In the genomic region with DNA sequence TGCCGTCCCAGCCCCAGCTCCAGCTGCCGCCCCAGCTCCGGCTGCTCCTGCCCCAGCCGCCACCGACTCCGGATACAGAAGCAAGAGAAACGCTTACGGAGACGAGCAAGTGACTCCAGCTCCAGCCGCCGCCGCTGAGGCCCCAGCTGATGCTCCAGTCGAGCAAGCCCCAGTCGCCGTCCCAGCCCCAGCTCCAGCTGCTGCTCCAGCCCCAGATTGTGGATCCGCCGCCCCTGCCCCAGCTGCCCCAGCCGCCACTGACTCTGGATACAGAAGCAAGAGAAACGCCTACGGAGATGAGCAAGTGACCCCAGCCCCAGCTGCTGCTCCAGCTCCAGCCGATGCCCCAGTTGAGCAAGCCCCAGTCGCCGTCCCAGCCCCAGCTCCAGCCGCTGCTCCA, we compare ENCODE assay signal across 5 worm cellular contexts.
TF ChIP-seq lines count a peak whose summit lies in the region.
"Not testable (repeated sequence)": the region's sequence is repeated elsewhere in the genome, so short reads cannot be mapped to it uniquely, and the experiment has no call there.

No protein-coding gene starts in this region.

TF ChIP-seq in whole organism, L1 larva, 84 proteins besides CTCF, POLR2A, EP300 and RAD21:
- peak; percentile 49 for TF ChIP-seq ceh-8 (GFP tag; optimal IDR thresholded peaks at IDR 0.05; lab: Kevin White, UChicago)

TF ChIP-seq in whole organism, L4 larva, 104 proteins besides CTCF, POLR2A, EP300 and RAD21:
- TF ChIP-seq set-16 (GFP tag; IDR thresholded peaks at IDR 0.05; lab: Robert Waterston, UW) (peak; percentile 99), vab-7 (GFP tag; IDR thresholded peaks at IDR 0.05; lab: Robert Waterston, UW) (0 out of 2 replicates have a peak, but pooled peaks have one; percentile 25), F26F4.8 (GFP tag; conservative IDR thresholded peaks at IDR 0.05; lab: Robert Waterston, UW) (peak; percentile 43; the same call in 1 of the 2 replicates), pha-4 (GFP tag; IDR thresholded peaks at IDR 0.05; lab: Robert Waterston, UW) (0 out of 2 replicates have a peak, but pooled peaks have one; percentile 66), lin-38 (GFP tag; IDR thresholded peaks at IDR 0.05; lab: Robert Waterston, UW) (peak; percentile 28), zfp-3 (GFP tag; conservative IDR thresholded peaks at IDR 0.05; lab: Robert Waterston, UW) (peak; percentile 60; the same call in 1 of the 2 replicates), madf-9 (GFP tag; conservative IDR thresholded peaks at IDR 0.05; lab: Robert Waterston, UW) (0 out of 2 replicates have a peak, but pooled peaks have one; percentile 30), ceh-20 (GFP tag; IDR thresholded peaks at IDR 0.05; lab: Robert Waterston, UW) (peak; percentile 50; the same call in 1 of the 2 replicates), snpc-1.2 (GFP tag; IDR thresholded peaks at IDR 0.05; lab: Robert Waterston, UW) (0 out of 2 replicates have a peak, but pooled peaks have one; percentile 36), dmd-8 (GFP tag; IDR thresholded peaks at IDR 0.05; lab: Robert Waterston, UW) (0 out of 2 replicates have a peak, but pooled peaks have one; percentile 36)
- not testable (repeated sequence) for TF ChIP-seq pha-4 (tag; optimal IDR thresholded peaks at IDR 0.05; lab: Kevin White, UChicago)

TF ChIP-seq in whole organism, early embryonic, 17 proteins besides CTCF, POLR2A, EP300 and RAD21:
- peak; percentile 48; the same call in 1 of the 2 replicates for TF ChIP-seq pes-1 (GFP tag; IDR thresholded peaks at IDR 0.05; lab: Robert Waterston, UW)

TF ChIP-seq in whole organism, midembryonic, 9 proteins besides CTCF, POLR2A, EP300 and RAD21:
- TF ChIP-seq klf-2 (GFP tag; conservative IDR thresholded peaks at IDR 0.05; lab: Robert Waterston, UW), result peak; percentile 54; the same call in 1 of the 2 replicates
- TF ChIP-seq ztf-23 (GFP tag; IDR thresholded peaks at IDR 0.05; lab: Robert Waterston, UW), result 0 out of 2 replicates have a peak, but pooled peaks have one; percentile 32

TF ChIP-seq in whole organism, young adult, 124 proteins besides CTCF, POLR2A, EP300 and RAD21:
- TF ChIP-seq bed-1 (GFP tag; IDR thresholded peaks at IDR 0.05; lab: Robert Waterston, UW), result 0 out of 2 replicates have a peak, but pooled peaks have one; percentile 23
- TF ChIP-seq K11D2.4 (GFP tag; IDR thresholded peaks at IDR 0.05; lab: Robert Waterston, UW), result 0 out of 2 replicates have a peak, but pooled peaks have one; percentile 19
- peak; percentile 84 for TF ChIP-seq lin-26 (GFP tag; IDR thresholded peaks at IDR 0.05; lab: Robert Waterston, UW)
- 0 out of 2 replicates have a peak, but pooled peaks have one; percentile 22 for TF ChIP-seq dox-1 (GFP tag; IDR thresholded peaks at IDR 0.05; lab: Robert Waterston, UW)
- 0 out of 2 replicates have a peak, but pooled peaks have one; percentile 19 for TF ChIP-seq Y53G8AR.9 (GFP tag; conservative IDR thresholded peaks at IDR 0.05; lab: Robert Waterston, UW)
- peak; percentile 55 for TF ChIP-seq mcd-1 (GFP tag; IDR thresholded peaks at IDR 0.05; lab: Robert Waterston, UW)
- peak; percentile 70 for TF ChIP-seq zfh-2 (GFP tag; conservative IDR thresholded peaks at IDR 0.05; lab: Robert Waterston, UW)
- 0 out of 2 replicates have a peak, but pooled peaks have one; percentile 10 for TF ChIP-seq ceh-91 (GFP tag; IDR thresholded peaks at IDR 0.05; lab: Robert Waterston, UW)
- 0 out of 2 replicates have a peak, but pooled peaks have one; percentile 23 for TF ChIP-seq ceh-58 (GFP tag; IDR thresholded peaks at IDR 0.05; lab: Robert Waterston, UW)
- TF ChIP-seq egrh-3 (GFP tag; IDR thresholded peaks at IDR 0.05; lab: Robert Waterston, UW), result peak; percentile 98
TF ChIP-seq in whole organism, young adult: peak in this region for 10; not testable (repeated sequence) for 114.
